Fruit fly (Drosophila melanogaster) whole organism, embryonic: ENCODE data around the gene gish.

Experiments
- Awh ChIP-seq: fragments of 200-800 bp; sonication (Bioruptor generic); IDR thresholded peaks from 2 replicates; pipeline ENCODE4, ENCODE4 v1.3.6; 2022; ENCODE audit warnings: missing biosample characterization, missing genetic modification characterization
- CG6654 ChIP-seq: fragments of 200-800 bp; sonication (Bioruptor generic); optimal IDR thresholded peaks from 2 replicates; lab custom pipeline; 2017; ENCODE audit warnings: missing biosample characterization, mild to moderate bottlenecking, missing genetic modification characterization
- HLH4C ChIP-seq: fragments of 200-800 bp; sonication (Bioruptor generic); IDR thresholded peaks from 3 replicates; pipeline ENCODE4 v1.3.6; 2022; ENCODE audit warnings: missing biosample characterization, missing genetic modification characterization; ENCODE audit not compliant: partially characterized antibody
- MESR4 ChIP-seq: fragments of 200-800 bp; sonication (Bioruptor generic); optimal IDR thresholded peaks from 2 replicates; lab custom pipeline; 2018; ENCODE audit warnings: missing biosample characterization, mild to moderate bottlenecking, missing genetic modification characterization, moderate library complexity
- Oli ChIP-seq: fragments of 200-800 bp; sonication (Bioruptor generic); optimal IDR thresholded peaks from 2 replicates; lab custom pipeline; 2018; ENCODE audit warnings: missing biosample characterization, mild to moderate bottlenecking, missing genetic modification characterization, moderate library complexity
- tio ChIP-seq: fragments of 200-800 bp; sonication (Bioruptor generic); optimal IDR thresholded peaks from 2 replicates; lab custom pipeline; 2017; ENCODE audit warnings: missing biosample characterization, missing genetic modification characterization, inconsistent platforms
- tup ChIP-seq: fragments of 200-800 bp; sonication (Bioruptor generic); optimal IDR thresholded peaks from 2 replicates; lab custom pipeline; 2016; ENCODE audit warnings: missing biosample characterization, mild to moderate bottlenecking, missing genetic modification characterization, moderate library complexity

DNA sequence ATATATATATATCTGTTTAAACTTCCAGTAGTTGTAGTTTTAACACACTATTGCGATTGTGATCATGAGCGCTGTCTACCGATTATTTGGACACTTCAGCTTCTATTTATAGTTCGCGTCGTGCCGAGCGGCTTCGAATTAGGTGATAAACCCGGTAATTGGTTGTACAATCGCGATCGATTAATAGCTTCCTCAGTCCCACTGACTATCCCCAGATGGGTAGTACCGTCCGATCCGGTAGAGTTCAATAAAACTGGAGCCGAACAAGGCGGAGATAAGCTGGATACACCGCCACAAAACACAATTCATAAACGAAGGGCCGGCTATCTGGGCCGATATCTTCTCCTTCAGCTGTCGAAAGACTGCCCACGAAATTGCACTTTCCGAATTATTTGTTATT, 65.6 kb downstream of the gish start:
- no peak for TF ChIP-seq tup
- no peak for TF ChIP-seq MESR4 (GFP tag; lab: Kevin White, UChicago)
- TF ChIP-seq tio (GFP tag; lab: Kevin White, UChicago) = no peak
- no peak for TF ChIP-seq Awh (GFP tag; lab: Robert Waterston, UW)
- no peak for TF ChIP-seq CG6654 (GFP tag; lab: Kevin White, UChicago)
- no peak for TF ChIP-seq Oli (tag; lab: Kevin White, UChicago)
- no peak for TF ChIP-seq HLH4C (GFP tag; lab: Robert Waterston, UW)
